Worm (Caenorhabditis elegans): Measurements from ENCODE around the gene tig-3.

DNA sequence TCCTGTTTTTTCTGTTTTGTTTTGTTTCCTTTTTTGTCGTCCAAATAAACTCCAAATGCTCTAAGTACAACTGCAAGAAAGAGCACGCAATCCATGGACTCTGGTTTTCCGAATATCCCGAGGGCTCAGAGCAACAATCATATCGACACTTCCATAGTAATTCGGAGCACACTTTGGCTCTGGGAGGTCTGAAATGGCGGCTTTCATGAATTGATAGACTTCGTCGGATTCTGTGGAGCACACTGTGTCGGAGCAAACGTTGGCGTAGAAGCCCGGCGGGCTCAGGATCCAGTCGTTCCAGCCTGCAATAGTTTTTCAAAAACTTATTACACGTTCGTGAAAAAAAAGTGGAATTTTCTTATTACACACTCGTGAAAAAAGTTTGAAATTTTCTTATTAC, 6.7 kb downstream of the tig-3 start:
- TF ChIP-seq hmbx-1 (tag; optimal IDR thresholded peaks at IDR 0.05) (no peak), ama-1 (optimal IDR thresholded peaks at IDR 0.05) (no peak), ets-7 (tag; optimal IDR thresholded peaks at IDR 0.05) (no peak), sea-1 (GFP tag; conservative IDR thresholded peaks at IDR 0.05) (no peak), tra-4 (tag; optimal IDR thresholded peaks at IDR 0.05) (no peak), ceh-13 (GFP tag; optimal IDR thresholded peaks at IDR 0.05) (no peak), flt-1 (GFP tag; IDR thresholded peaks at IDR 0.05) (no peak), tbx-37 (GFP tag; conservative IDR thresholded peaks at IDR 0.05) (no peak), aly-1 (tag; optimal IDR thresholded peaks at IDR 0.05) (no peak), B0310.2 (tag; optimal IDR thresholded peaks at IDR 0.05) (no peak)
